Worm (Caenorhabditis elegans): ENCODE measurements around the gene B0035.18.

DNA sequence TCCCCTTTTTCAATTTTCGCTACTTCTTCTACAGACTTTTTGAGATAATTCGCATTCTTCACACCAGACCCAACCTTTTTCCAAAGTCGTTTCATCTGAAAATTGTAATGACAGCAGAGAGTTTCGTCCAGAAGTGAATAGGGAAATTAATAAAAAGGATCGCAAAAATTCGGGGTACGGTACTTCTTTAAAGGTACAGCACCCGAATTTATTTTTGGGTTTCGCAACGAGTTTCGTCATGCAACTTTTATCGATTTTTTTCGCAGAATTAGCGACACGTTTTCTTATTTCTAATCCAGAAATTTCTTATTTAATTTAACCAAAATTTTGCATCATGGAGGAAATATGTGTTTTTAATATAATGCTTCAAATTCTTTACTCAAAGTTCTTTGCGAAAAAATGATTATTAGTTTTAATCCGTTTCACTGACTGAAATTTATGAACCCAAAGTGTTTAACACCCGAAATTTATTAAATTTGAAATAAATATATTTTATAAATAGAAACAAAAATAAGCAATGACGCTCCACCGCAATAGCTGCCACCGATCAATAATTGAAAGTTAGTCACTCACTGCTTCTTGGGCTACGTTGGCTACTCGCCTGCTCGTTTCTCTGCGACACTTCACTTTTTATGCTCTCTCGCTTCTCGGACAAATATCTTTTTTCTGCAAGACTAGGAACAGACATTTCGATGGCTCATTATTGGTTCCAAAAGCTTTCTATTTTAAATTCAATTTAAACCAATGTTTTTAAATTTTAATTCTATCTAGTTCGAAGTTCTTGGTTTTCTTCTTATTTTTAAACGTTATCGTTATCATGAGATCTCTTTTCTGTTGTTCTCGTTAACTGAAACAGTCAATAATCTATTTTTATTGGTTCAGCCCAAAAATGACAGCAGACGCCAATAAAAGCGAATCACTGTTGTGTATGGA, 21.7 kb upstream of the B0035.18 start, which contains the start of the genes B0035.15 and dnj-1:
- TF ChIP-seq nhr-77 (tag; optimal IDR thresholded peaks at IDR 0.05): peak; percentile 1
- TF ChIP-seq dmd-6 (GFP tag; IDR thresholded peaks at IDR 0.05): no peak
- TF ChIP-seq ctbp-1 (GFP tag; IDR thresholded peaks at IDR 0.05): no peak
